Worm (Caenorhabditis elegans) whole organism, young adult: Measurements from ENCODE around the gene dsc-4.

ENCODE experiments used
- B0019.2 ChIP-seq: fragments of 200-800 bp; sonication (Bioruptor generic); conservative IDR thresholded peaks from 2 replicates; pipeline ENCODE4 v1.3.6; 2022; ENCODE audit warnings: missing genetic modification reagents, missing genetic modification characterization, missing compliant biosample characterization
- C06A6.2 ChIP-seq: fragments of 200-800 bp; sonication (Bioruptor generic); conservative IDR thresholded peaks from 2 replicates; pipeline ENCODE4 v1.3.6; 2022; ENCODE audit warnings: missing genetic modification characterization, missing compliant biosample characterization
- F39B2.1 ChIP-seq: fragments of 200-800 bp; sonication (Bioruptor generic); IDR thresholded peaks from 2 replicates; pipeline ENCODE4 v1.3.6; 2022; ENCODE audit warnings: missing genetic modification reagents, missing genetic modification characterization, missing compliant biosample characterization
- F49E8.2 ChIP-seq: sonication (generic microtip); optimal IDR thresholded peaks from 3 replicates; lab custom pipeline; 2017; ENCODE audit warnings: missing genetic modification characterization, mild to moderate bottlenecking, missing compliant biosample characterization, antibody characterized with exemption, moderate library complexity; ENCODE audit not compliant: insufficient read depth
- Y95B8A.8 ChIP-seq: fragments of 200-800 bp; sonication (Bioruptor generic); IDR thresholded peaks from 2 replicates; pipeline ENCODE4 v1.3.6; 2022; ENCODE audit warnings: missing genetic modification reagents, missing genetic modification characterization, missing compliant biosample characterization
- ceh-58 ChIP-seq: fragments of 200-800 bp; sonication (Bioruptor generic); IDR thresholded peaks from 2 replicates; pipeline ENCODE4 v1.3.6; 2022; ENCODE audit warnings: missing genetic modification characterization, missing compliant biosample characterization
- him-1 ChIP-seq: sonication (generic microtip); optimal IDR thresholded peaks from 2 replicates; lab custom pipeline; 2016; ENCODE audit warnings: missing genotype, missing genetic modification reagents, missing genetic modification characterization, missing compliant biosample characterization
- hmg-1.2 ChIP-seq: fragments of 200-800 bp; sonication (Bioruptor generic); IDR thresholded peaks from 2 replicates; pipeline ENCODE4 v1.3.6; 2022; ENCODE audit warnings: missing genetic modification reagents, missing genetic modification characterization, missing compliant biosample characterization
- lag-1 ChIP-seq: fragments of 200-800 bp; sonication (Bioruptor generic); IDR thresholded peaks from 2 replicates; pipeline ENCODE4 v1.3.6; 2022; ENCODE audit warnings: missing genetic modification reagents, missing genetic modification characterization, missing compliant biosample characterization
- lin-35 ChIP-seq, 3 experiments: fragments of 150-350 bp in 2 of 3; sonication (generic microtip) in 1 of 3; optimal IDR thresholded peaks; 2 replicates each; lab custom pipeline; 2014 to 2018; ENCODE audit warnings: missing biosample characterization in 3 of 3, missing genetic modification characterization in 3 of 3, missing genetic modification reagents in 3 of 3
- nfyb-1 ChIP-seq: fragments of 200-800 bp; sonication (Bioruptor generic); IDR thresholded peaks from 2 replicates; pipeline ENCODE4 v1.3.6; 2022; ENCODE audit warnings: missing genetic modification reagents, missing genetic modification characterization, missing compliant biosample characterization
- pha-4 ChIP-seq: fragments of 150-350 bp; sonication (generic microtip); optimal IDR thresholded peaks from 2 replicates; lab custom pipeline; 2014; ENCODE audit warnings: missing biosample characterization, missing genetic modification reagents, missing genetic modification characterization
- unc-62 ChIP-seq: fragments of 150-350 bp; optimal IDR thresholded peaks from 2 replicates; lab custom pipeline; 2014; ENCODE audit warnings: missing biosample characterization, missing genetic modification reagents, missing genetic modification characterization
- xnd-1 ChIP-seq: sonication (generic microtip); optimal IDR thresholded peaks from 2 replicates; lab custom pipeline; 2016; ENCODE audit warnings: missing genotype, missing genetic modification reagents, missing genetic modification characterization, missing compliant biosample characterization

ce11 chrIV:273299-273698 lies 47.0 kb downstream of the dsc-4 start, which contains the start of gene srh-282:
- TF ChIP-seq ceh-58 (GFP tag; lab: Robert Waterston, UW) (no peak), F49E8.2 (tag; lab: Kevin White, UChicago) (no peak), lag-1 (GFP tag; lab: Robert Waterston, UW) (no peak), unc-62 (GFP tag; lab: Kevin White, UChicago) (no peak), him-1 (tag; lab: Kevin White, UChicago) (no peak), nfyb-1 (no peak), B0019.2 (GFP tag; lab: Robert Waterston, UW) (no peak), Y95B8A.8 (GFP tag; lab: Robert Waterston, UW) (no peak), hmg-1.2 (GFP tag; lab: Robert Waterston, UW) (no peak), pha-4 (tag; lab: Kevin White, UChicago) (no peak), C06A6.2 (GFP tag; lab: Robert Waterston, UW) (no peak), F39B2.1 (GFP tag; lab: Robert Waterston, UW) (no peak), xnd-1 (tag; lab: Kevin White, UChicago) (no peak), lin-35 (GFP tag; optimal IDR thresholded peaks at IDR 0.05; lab: Kevin White, UChicago) (no peak)
